Fruit fly (Drosophila melanogaster) whole organism: Measurements from ENCODE around the gene boss.

Source experiments
- CG8478 ChIP-seq: fragments of >200 bp; optimal IDR thresholded peaks from 2 replicates; lab custom pipeline; 2018; ENCODE audit warnings: inconsistent platforms
- Dll ChIP-seq: fragments of >200 bp; optimal IDR thresholded peaks from 2 replicates; lab custom pipeline; 2017
- EcR ChIP-seq, 2 experiments: fragments of >200 bp; optimal IDR thresholded peaks; 2 replicates each; lab custom pipeline; 2017; ENCODE audit warnings: missing biosample characterization in 2 of 2, missing genetic modification characterization in 2 of 2, missing genetic modification reagents in 2 of 2
- pan ChIP-seq: fragments of >200 bp; optimal IDR thresholded peaks from 2 replicates; lab custom pipeline; 2017
- psq ChIP-seq: fragments of >200 bp; optimal IDR thresholded peaks from 2 replicates; lab custom pipeline; 2017
- usp ChIP-seq: fragments of >200 bp; optimal IDR thresholded peaks from 2 replicates; lab custom pipeline; 2017; ENCODE audit warnings: missing biosample characterization, missing genetic modification characterization, mixed read lengths

dm6 chr3R:26011542-26011941 lies 49.7 kb downstream of the boss start:
- TF ChIP-seq EcR (GFP tag; optimal IDR thresholded peaks at IDR 0.05; lab: Kevin White, UChicago) (no peak), CG8478 (lab: Kevin White, UChicago) (no peak), pan (no peak), usp (no peak), psq (lab: Kevin White, UChicago) (no peak), Dll (no peak)
